Worm (Caenorhabditis elegans): ENCODE measurements around the gene srx-39.

- TF ChIP-seq fos-1 (tag; optimal IDR thresholded peaks at IDR 0.05): no peak
- no peak for TF ChIP-seq sem-4 (tag; optimal IDR thresholded peaks at IDR 0.05)
- TF ChIP-seq alr-1 (tag; optimal IDR thresholded peaks at IDR 0.05): no peak
Measured at ce11 chrV:5110684-5111083, 46.9 kb downstream of the srx-39 start, which contains the start of gene ugt-63.
